Worm (Caenorhabditis elegans) whole organism, late embryonic: Measurements from ENCODE around the gene C49F5.7.

Experiments used
- F13H6.1 ChIP-seq: sonication (generic microtip); optimal IDR thresholded peaks from 2 replicates; lab custom pipeline; 2016; ENCODE audit warnings: missing genetic modification characterization, missing compliant biosample characterization
- ceh-14 ChIP-seq: sonication (generic microtip); optimal IDR thresholded peaks from 2 replicates; lab custom pipeline; 2016; ENCODE audit warnings: missing genotype, missing genetic modification characterization, missing compliant biosample characterization
- eyg-1 ChIP-seq: sonication (generic microtip); optimal IDR thresholded peaks from 2 replicates; lab custom pipeline; 2016; ENCODE audit warnings: missing genotype, missing genetic modification characterization, missing compliant biosample characterization
- hlh-30 ChIP-seq: sonication (generic microtip); optimal IDR thresholded peaks from 2 replicates; lab custom pipeline; 2017; ENCODE audit warnings: antibody characterized with exemption, missing genetic modification characterization, missing compliant biosample characterization; ENCODE audit not compliant: insufficient read depth
- lim-6 ChIP-seq: sonication (generic microtip); optimal IDR thresholded peaks from 2 replicates; lab custom pipeline; 2016; ENCODE audit warnings: missing genetic modification characterization, missing compliant biosample characterization
- lin-11 ChIP-seq: fragments of 200-800 bp; sonication (Bioruptor generic); optimal IDR thresholded peaks from 2 replicates; lab custom pipeline; 2018; ENCODE audit warnings: mild to moderate bottlenecking, missing genetic modification characterization, missing compliant biosample characterization
- pag-3 ChIP-seq: sonication (generic microtip); optimal IDR thresholded peaks from 2 replicates; lab custom pipeline; 2016; ENCODE audit warnings: missing compliant biosample characterization, missing genetic modification characterization, borderline replicate concordance
- unc-42 ChIP-seq: sonication (generic microtip); optimal IDR thresholded peaks from 2 replicates; lab custom pipeline; 2016; ENCODE audit warnings: missing genotype, missing genetic modification characterization, missing compliant biosample characterization
- ztf-16 ChIP-seq: sonication (generic microtip); optimal IDR thresholded peaks from 2 replicates; lab custom pipeline; 2017; ENCODE audit warnings: missing genetic modification characterization, missing compliant biosample characterization

DNA sequence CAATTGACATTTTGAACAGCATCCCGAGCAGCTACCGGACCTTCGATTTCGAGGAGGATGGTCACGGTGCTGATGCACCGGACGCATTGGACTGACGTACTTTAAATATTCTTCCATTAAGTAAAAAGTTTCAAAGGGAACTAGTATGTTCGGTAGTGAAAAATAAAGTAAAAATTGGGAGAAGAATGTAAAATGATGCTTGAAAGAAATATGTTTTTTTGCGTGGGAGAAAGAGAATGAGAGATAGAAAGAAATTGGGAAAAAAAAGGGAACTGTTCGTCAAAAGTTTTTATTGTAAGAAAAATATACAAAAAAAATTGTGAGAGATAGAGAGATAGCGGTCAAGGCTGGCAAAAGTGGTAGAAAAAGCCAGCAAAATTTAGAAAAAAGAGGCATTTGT, 39.4 kb downstream of the C49F5.7 start, which contains the start of gene tsp-20:
- TF ChIP-seq lim-6 (tag; lab: Kevin White, UChicago) (no peak), unc-42 (tag; lab: Kevin White, UChicago) (no peak), eyg-1 (tag; lab: Kevin White, UChicago) (no peak), lin-11 (tag; lab: Kevin White, UChicago) (no peak), F13H6.1 (no peak), ztf-16 (no peak), hlh-30 (no peak), pag-3 (tag; lab: Kevin White, UChicago) (no peak), ceh-14 (no peak)
